Fruit fly (Drosophila melanogaster): ENCODE data around the gene AnxB11.

AnxB11 gene

dm6 chrX:16384843-16385726 lies 37.0 kb downstream of the AnxB11 start, which contains the start of the genes CG9992 and CG4239 (continued):
- peak; percentile 3 for TF ChIP-seq CG8632 (GFP tag; optimal IDR thresholded peaks at IDR 0.05)

- no peak for TF ChIP-seq CG8319 (GFP tag; optimal IDR thresholded peaks at IDR 0.05)
- no peak for TF ChIP-seq lz (GFP tag; optimal IDR thresholded peaks at IDR 0.05)
- no peak for TF ChIP-seq fd85E (GFP tag; optimal IDR thresholded peaks at IDR 0.05)
- TF ChIP-seq Blimp-1 (GFP tag; optimal IDR thresholded peaks at IDR 0.05) = no peak
- TF ChIP-seq fd59A (GFP tag; optimal IDR thresholded peaks at IDR 0.05) = no peak
- TF ChIP-seq fkh (GFP tag; optimal IDR thresholded peaks at IDR 0.05) = peak; percentile 86
- TF ChIP-seq CG15336 (GFP tag; IDR thresholded peaks at IDR 0.05) = peak; percentile 14; the same call in 1 of the 2 replicates
- no peak for TF ChIP-seq CG8119 (GFP tag; IDR thresholded peaks at IDR 0.05)
- no peak for TF ChIP-seq Ets96B (tag; optimal IDR thresholded peaks at IDR 0.05)
- no peak for TF ChIP-seq Eip93F (GFP tag; optimal IDR thresholded peaks at IDR 0.05)
- TF ChIP-seq esn (GFP tag; optimal IDR thresholded peaks at IDR 0.05) = no peak
- no peak for TF ChIP-seq ss (GFP tag; optimal IDR thresholded peaks at IDR 0.05)
- peak; percentile 62 for TF ChIP-seq Eip78C (GFP tag)
- no peak for TF ChIP-seq achi (GFP tag; optimal IDR thresholded peaks at IDR 0.05)
- no peak for TF ChIP-seq CG34406 (GFP tag; optimal IDR thresholded peaks at IDR 0.05)
- no peak for TF ChIP-seq CG11902 (GFP tag; optimal IDR thresholded peaks at IDR 0.05)
- TF ChIP-seq spab (GFP tag; optimal IDR thresholded peaks at IDR 0.05) = no peak
- no peak for TF ChIP-seq dac (GFP tag; optimal IDR thresholded peaks at IDR 0.05)
- TF ChIP-seq Hr39 (GFP tag; optimal IDR thresholded peaks at IDR 0.05) = no peak
- TF ChIP-seq topi (GFP tag; optimal IDR thresholded peaks at IDR 0.05) = no peak
- TF ChIP-seq cyc (GFP tag; optimal IDR thresholded peaks at IDR 0.05) = no peak
- no peak for TF ChIP-seq CG6792 (GFP tag; optimal IDR thresholded peaks at IDR 0.05)
- no peak for TF ChIP-seq CG16779 (tag; optimal IDR thresholded peaks at IDR 0.05)
- no peak for TF ChIP-seq Eip75B (GFP tag; optimal IDR thresholded peaks at IDR 0.05)
- TF ChIP-seq eg (GFP tag; IDR thresholded peaks at IDR 0.05) = no peak; the same call in 2 of the 3 replicates
- TF ChIP-seq Sox102F (GFP tag; optimal IDR thresholded peaks at IDR 0.05) = no peak
Observed at dm6 chrX:16383667-16384515, 38.2 kb downstream of the AnxB11 start.

dm6 chrX:16374059-16374458 lies 48.0 kb downstream of the AnxB11 start:
- no peak for TF ChIP-seq Hr4 (GFP tag; optimal IDR thresholded peaks at IDR 0.05)
- TF ChIP-seq Blimp-1 (GFP tag; optimal IDR thresholded peaks at IDR 0.05) = no peak
- TF ChIP-seq vri (GFP tag; optimal IDR thresholded peaks at IDR 0.05) = no peak
- no peak for TF ChIP-seq dac (GFP tag; optimal IDR thresholded peaks at IDR 0.05)
- no peak for TF ChIP-seq CG4318 (GFP tag; optimal IDR thresholded peaks at IDR 0.05)
- TF ChIP-seq CG3032 (tag; optimal IDR thresholded peaks at IDR 0.05) = no peak
- TF ChIP-seq fd85E (GFP tag; optimal IDR thresholded peaks at IDR 0.05) = no peak
- TF ChIP-seq Hr39 (GFP tag; optimal IDR thresholded peaks at IDR 0.05) = no peak
- no peak for TF ChIP-seq topi (GFP tag; optimal IDR thresholded peaks at IDR 0.05)
- TF ChIP-seq CG8319 (GFP tag; optimal IDR thresholded peaks at IDR 0.05) = no peak
- TF ChIP-seq CG9139 (GFP tag; optimal IDR thresholded peaks at IDR 0.05) = no peak
- TF ChIP-seq Met (GFP tag; optimal IDR thresholded peaks at IDR 0.05) = no peak
- no peak for TF ChIP-seq CG10631 (GFP tag; optimal IDR thresholded peaks at IDR 0.05)
- TF ChIP-seq CG11762 (GFP tag; optimal IDR thresholded peaks at IDR 0.05; ENCODE audit: insufficient read depth) = no peak
- TF ChIP-seq CG11294 (GFP tag; IDR thresholded peaks at IDR 0.05) = no peak
- no peak for TF ChIP-seq Smox (GFP tag; optimal IDR thresholded peaks at IDR 0.05)
- TF ChIP-seq cyc (GFP tag; optimal IDR thresholded peaks at IDR 0.05) = no peak
- TF ChIP-seq lz (GFP tag; optimal IDR thresholded peaks at IDR 0.05) = no peak
